Worm (Caenorhabditis elegans) whole organism, L3 larva: ENCODE measurements around the gene srx-32.

ENCODE experiments used
- R02D3.7 ChIP-seq: fragments of 150-350 bp; optimal IDR thresholded peaks from 2 replicates; lab custom pipeline; 2014; ENCODE audit warnings: missing biosample characterization, missing genetic modification characterization
- ama-1 ChIP-seq: fragments of 150-350 bp; optimal IDR thresholded peaks from 2 replicates; lab custom pipeline; 2018
- ceh-28 ChIP-seq: fragments of 150-350 bp; optimal IDR thresholded peaks from 2 replicates; lab custom pipeline; 2014; ENCODE audit warnings: missing biosample characterization, missing genetic modification reagents, missing genetic modification characterization
- elt-1 ChIP-seq: fragments of 150-350 bp; optimal IDR thresholded peaks from 2 replicates; lab custom pipeline; 2014; ENCODE audit warnings: missing biosample characterization, missing genetic modification characterization
- fos-1 ChIP-seq: fragments of 150-350 bp; optimal IDR thresholded peaks from 2 replicates; lab custom pipeline; 2014; ENCODE audit warnings: missing biosample characterization, missing genetic modification characterization
- mdl-1 ChIP-seq: fragments of 150-350 bp; optimal IDR thresholded peaks from 2 replicates; lab custom pipeline; 2014; ENCODE audit warnings: missing biosample characterization, missing genetic modification characterization
- nhr-23 ChIP-seq: fragments of 150-350 bp; optimal IDR thresholded peaks from 2 replicates; lab custom pipeline; 2014; ENCODE audit warnings: missing biosample characterization, missing genetic modification reagents, missing genetic modification characterization
- nhr-28 ChIP-seq: fragments of 150-350 bp; optimal IDR thresholded peaks from 2 replicates; lab custom pipeline; 2014; ENCODE audit warnings: missing biosample characterization, missing genetic modification characterization
- nhr-77 ChIP-seq: fragments of 150-350 bp; optimal IDR thresholded peaks from 2 replicates; lab custom pipeline; 2014; ENCODE audit warnings: missing biosample characterization, missing genetic modification characterization
- snpc-4 ChIP-seq: fragments of 150-350 bp; optimal IDR thresholded peaks from 2 replicates; lab custom pipeline; 2014; ENCODE audit warnings: missing biosample characterization, missing genetic modification characterization

ce11 chrV:800271-800670 is 20.3 kb downstream of the srx-32 start:
- TF ChIP-seq nhr-28 (tag; lab: Kevin White, UChicago) (no peak), nhr-77 (tag; lab: Kevin White, UChicago) (no peak), nhr-23 (tag; lab: Kevin White, UChicago) (no peak), fos-1 (no peak), elt-1 (tag; lab: Kevin White, UChicago) (peak; percentile 52), ceh-28 (tag; lab: Kevin White, UChicago) (no peak), R02D3.7 (tag; lab: Kevin White, UChicago) (no peak), ama-1 (lab: Kevin White, UChicago) (no peak), mdl-1 (tag; lab: Kevin White, UChicago) (no peak), snpc-4 (tag; lab: Kevin White, UChicago) (no peak)
